Worm (Caenorhabditis elegans) whole organism, L4 larva: ENCODE measurements around the gene C49C3.21.

Experiments
- fkh-10 ChIP-seq: fragments of 150-350 bp; optimal IDR thresholded peaks from 2 replicates; lab custom pipeline; 2014; ENCODE audit warnings: missing biosample characterization, missing genetic modification reagents, missing genetic modification characterization
- nhr-237 ChIP-seq: sonication (generic microtip); optimal IDR thresholded peaks from 2 replicates; lab custom pipeline; 2017; ENCODE audit warnings: missing biosample characterization, missing genetic modification characterization
- nhr-41 ChIP-seq: fragments of 200-800 bp; sonication (Bioruptor generic); IDR thresholded peaks from 2 replicates; pipeline ENCODE4 v1.3.6; 2022; ENCODE audit warnings: missing genetic modification reagents, missing genetic modification characterization, missing compliant biosample characterization
- pha-4 ChIP-seq, 2 experiments: fragments of 150-350 bp in 1 of 2; fragments of 200-800 bp in 1 of 2; sonication (Bioruptor generic) in 1 of 2; IDR thresholded peaks in 1 of 2; optimal IDR thresholded peaks in 1 of 2; 2 replicates each; pipeline versions ENCODE4 v1.3.6 to Lab custom; 2014 to 2022; ENCODE audit warnings: missing genetic modification characterization in 2 of 2, missing genetic modification reagents in 2 of 2, missing biosample characterization in 1 of 2, missing compliant biosample characterization in 1 of 2
- pqm-1 ChIP-seq: sonication (generic microtip); optimal IDR thresholded peaks from 2 replicates; lab custom pipeline; 2017; ENCODE audit warnings: missing biosample characterization, missing genetic modification characterization
- rbr-2 ChIP-seq: sonication (generic microtip); optimal IDR thresholded peaks from 2 replicates; lab custom pipeline; 2016; ENCODE audit warnings: missing genotype, missing genetic modification characterization, missing compliant biosample characterization
- snpc-4 ChIP-seq: fragments of 150-350 bp; optimal IDR thresholded peaks from 2 replicates; lab custom pipeline; 2014; ENCODE audit warnings: missing biosample characterization, missing genetic modification characterization

ce11 chrIV:17311842-17312241 lies 30.9 kb upstream of the C49C3.21 start, which contains the start of gene snf-9:
- TF ChIP-seq rbr-2 (tag; lab: Kevin White, UChicago) (no peak), fkh-10 (GFP tag; lab: Kevin White, UChicago) (no peak), snpc-4 (no peak), nhr-237 (tag; lab: Kevin White, UChicago) (no peak), pha-4 (GFP tag; IDR thresholded peaks at IDR 0.05; lab: Robert Waterston, UW) (no peak), pha-4 (tag; optimal IDR thresholded peaks at IDR 0.05; lab: Kevin White, UChicago) (no peak), pqm-1 (tag; lab: Kevin White, UChicago) (no peak), nhr-41 (GFP tag; lab: Robert Waterston, UW) (no peak)
